Worm (Caenorhabditis elegans) whole organism, L4 larva: ENCODE data around the gene srw-84.

ENCODE experiments used
- F10B5.3 ChIP-seq: sonication (generic microtip); optimal IDR thresholded peaks from 2 replicates; lab custom pipeline; 2016; ENCODE audit warnings: mild to moderate bottlenecking, missing genetic modification characterization, missing compliant biosample characterization
- F26F4.8 ChIP-seq: fragments of 200-800 bp; sonication (Bioruptor generic); conservative IDR thresholded peaks from 2 replicates; pipeline ENCODE4 v1.3.6; 2022; ENCODE audit warnings: missing genetic modification characterization, missing compliant biosample characterization
- F49E8.2 ChIP-seq: sonication (generic microtip); optimal IDR thresholded peaks from 2 replicates; lab custom pipeline; 2016; ENCODE audit warnings: missing compliant biosample characterization, mild to moderate bottlenecking, missing genetic modification characterization, borderline replicate concordance
- T20F7.1 ChIP-seq: fragments of 200-800 bp; sonication (Bioruptor generic); optimal IDR thresholded peaks from 2 replicates; lab custom pipeline; 2018; ENCODE audit warnings: mild to moderate bottlenecking, missing genetic modification characterization, missing compliant biosample characterization
- Y105C5A.15 ChIP-seq: fragments of 200-800 bp; sonication (Bioruptor generic); IDR thresholded peaks from 2 replicates; pipeline ENCODE4 v1.3.6; 2022; ENCODE audit warnings: missing genetic modification characterization, missing compliant biosample characterization
- Y5F2A.4 ChIP-seq: fragments of 200-800 bp; sonication (Bioruptor generic); optimal IDR thresholded peaks from 2 replicates; lab custom pipeline; 2018; ENCODE audit warnings: mild to moderate bottlenecking, missing genetic modification characterization, missing compliant biosample characterization
- Y75B8A.6 ChIP-seq: fragments of 200-800 bp; sonication (Bioruptor generic); IDR thresholded peaks from 2 replicates; pipeline ENCODE4 v1.3.6; 2022; ENCODE audit warnings: missing genetic modification reagents, missing genetic modification characterization, missing compliant biosample characterization
- aha-1 ChIP-seq: fragments of 150-350 bp; peaks from one replicate; lab custom pipeline; 2014; ENCODE audit warnings: missing biosample characterization, missing genetic modification characterization
- ctbp-1 ChIP-seq: fragments of 200-800 bp; sonication (Bioruptor generic); IDR thresholded peaks from 2 replicates; pipeline ENCODE4 v1.3.6; 2022; ENCODE audit warnings: missing genetic modification reagents, missing genetic modification characterization, missing compliant biosample characterization
- daf-12 ChIP-seq: fragments of 150-350 bp; optimal IDR thresholded peaks from 2 replicates; lab custom pipeline; 2014; ENCODE audit warnings: missing biosample characterization, missing genetic modification reagents, missing genetic modification characterization
- daf-19 ChIP-seq: fragments of 200-800 bp; sonication (Bioruptor generic); conservative IDR thresholded peaks from 2 replicates; pipeline ENCODE4 v1.3.6; 2022; ENCODE audit warnings: missing genetic modification characterization, missing compliant biosample characterization
- daf-8 ChIP-seq: fragments of 200-800 bp; sonication (Bioruptor generic); IDR thresholded peaks from 2 replicates; pipeline ENCODE4 v1.3.6; 2022; ENCODE audit warnings: missing genetic modification characterization, missing compliant biosample characterization
- egl-43 ChIP-seq: fragments of 200-800 bp; sonication (Bioruptor generic); IDR thresholded peaks from 2 replicates; pipeline ENCODE4 v1.3.6; 2022; ENCODE audit warnings: missing genetic modification reagents, missing genetic modification characterization, missing compliant biosample characterization
- gei-8 ChIP-seq: fragments of 200-800 bp; sonication (Bioruptor generic); optimal IDR thresholded peaks from 2 replicates; lab custom pipeline; 2018; ENCODE audit warnings: mild to moderate bottlenecking, missing genetic modification characterization, missing compliant biosample characterization
- lim-7 ChIP-seq: fragments of 200-800 bp; sonication (Bioruptor generic); IDR thresholded peaks from 2 replicates; pipeline ENCODE4 v1.3.6; 2022; ENCODE audit warnings: missing genetic modification characterization, missing compliant biosample characterization
- lin-15B ChIP-seq: fragments of 150-350 bp; sonication (generic microtip); optimal IDR thresholded peaks from 3 replicates; lab custom pipeline; 2014; ENCODE audit warnings: missing biosample characterization, missing genetic modification characterization
- lin-29 ChIP-seq: fragments of 200-800 bp; sonication (Bioruptor generic); IDR thresholded peaks from 2 replicates; pipeline ENCODE4 v1.3.6; 2022; ENCODE audit warnings: missing genetic modification reagents, missing genetic modification characterization, missing compliant biosample characterization
- lin-38 ChIP-seq: fragments of 200-800 bp; sonication (Bioruptor generic); IDR thresholded peaks from 2 replicates; pipeline ENCODE4 v1.3.6; 2022; ENCODE audit warnings: missing genetic modification reagents, missing genetic modification characterization, missing compliant biosample characterization
- madf-5 ChIP-seq, 2 experiments: fragments of 200-800 bp; sonication (Bioruptor generic); IDR thresholded peaks; 2 replicates each; pipeline ENCODE4 v1.3.6; 2022; ENCODE audit warnings: missing compliant biosample characterization in 2 of 2, missing genetic modification characterization in 2 of 2
- mdl-1 ChIP-seq, 2 experiments: fragments of 150-350 bp in 1 of 2; sonication (generic microtip) in 1 of 2; optimal IDR thresholded peaks; 2 replicates each; lab custom pipeline; 2014 to 2017; ENCODE audit warnings: missing biosample characterization in 2 of 2, missing genetic modification characterization in 2 of 2
- mes-2 ChIP-seq: sonication (generic microtip); optimal IDR thresholded peaks from 2 replicates; lab custom pipeline; 2016; ENCODE audit warnings: missing genotype, mild to moderate bottlenecking, missing genetic modification characterization, missing compliant biosample characterization; ENCODE audit not compliant: poor library complexity, severe bottlenecking
- mxl-3 ChIP-seq: fragments of 200-800 bp; sonication (Bioruptor generic); optimal IDR thresholded peaks from 2 replicates; lab custom pipeline; 2018; ENCODE audit warnings: mild to moderate bottlenecking, missing genetic modification characterization, missing compliant biosample characterization
- nhr-10 ChIP-seq: fragments of 150-350 bp; optimal IDR thresholded peaks from 2 replicates; lab custom pipeline; 2014; ENCODE audit warnings: missing biosample characterization, missing genetic modification characterization
- nhr-237 ChIP-seq: sonication (generic microtip); optimal IDR thresholded peaks from 2 replicates; lab custom pipeline; 2017; ENCODE audit warnings: missing biosample characterization, missing genetic modification characterization
- nhr-42 ChIP-seq: fragments of 200-800 bp; sonication (Bioruptor generic); IDR thresholded peaks from 2 replicates; pipeline ENCODE4 v1.3.6; 2022; ENCODE audit warnings: missing genetic modification characterization, missing compliant biosample characterization
- php-3 ChIP-seq: fragments of 200-800 bp; sonication (Bioruptor generic); IDR thresholded peaks from 2 replicates; pipeline ENCODE4 v1.3.6; 2022; ENCODE audit warnings: missing genetic modification reagents, missing genetic modification characterization, missing compliant biosample characterization
- sdz-12 ChIP-seq: fragments of 200-800 bp; sonication (Bioruptor generic); optimal IDR thresholded peaks from 2 replicates; lab custom pipeline; 2018; ENCODE audit warnings: mild to moderate bottlenecking, missing genetic modification characterization, missing compliant biosample characterization
- set-16 ChIP-seq: fragments of 200-800 bp; sonication (Bioruptor generic); IDR thresholded peaks from 2 replicates; pipeline ENCODE4 v1.3.6; 2022; ENCODE audit warnings: missing genetic modification reagents, missing genetic modification characterization, missing compliant biosample characterization
- snpc-1.2 ChIP-seq: fragments of 200-800 bp; sonication (Bioruptor generic); IDR thresholded peaks from 2 replicates; pipeline ENCODE4 v1.3.6; 2022; ENCODE audit warnings: missing genetic modification reagents, missing genetic modification characterization, missing compliant biosample characterization
- tag-97 ChIP-seq: fragments of 200-800 bp; sonication (Bioruptor generic); IDR thresholded peaks from 2 replicates; pipeline ENCODE4 v1.3.6; 2022; ENCODE audit warnings: missing genetic modification characterization, missing compliant biosample characterization
- tra-1 ChIP-seq: fragments of 200-800 bp; sonication (Bioruptor generic); IDR thresholded peaks from 2 replicates; pipeline ENCODE4 v1.3.6; 2022; ENCODE audit warnings: missing genetic modification reagents, missing genetic modification characterization, missing compliant biosample characterization
- unc-39 ChIP-seq: sonication (generic microtip); optimal IDR thresholded peaks from 2 replicates; lab custom pipeline; 2017; ENCODE audit warnings: missing biosample characterization, missing genetic modification characterization
- unc-62 ChIP-seq, 3 experiments: fragments of 150-350 bp in 1 of 3; sonication (generic microtip); optimal IDR thresholded peaks in 2 of 3; peaks in 1 of 3; 1 replicate in 1 of 3; 2 replicates in 2 of 3; lab custom pipeline; 2014 to 2017; ENCODE audit warnings: missing biosample characterization in 3 of 3, missing genetic modification characterization in 3 of 3, missing genetic modification reagents in 3 of 3, missing genotype in 1 of 3
- zip-2 ChIP-seq: fragments of 150-350 bp; optimal IDR thresholded peaks from 2 replicates; lab custom pipeline; 2014; ENCODE audit warnings: missing biosample characterization, missing genetic modification characterization

srw-84 gene

ce11 chrV:19396576-19397313 lies 15.7 kb downstream of the srw-84 start:
- TF ChIP-seq unc-62 (GFP tag; optimal IDR thresholded peaks at IDR 0.05 in 1 of 2; lab: Kevin White, UChicago) (peak in 1 of 2 experiments; percentile 62), unc-62 (tag; optimal IDR thresholded peaks at IDR 0.05; lab: Kevin White, UChicago) (no peak), set-16 (GFP tag; lab: Robert Waterston, UW) (no peak), lin-29 (no peak), ctbp-1 (GFP tag; lab: Robert Waterston, UW) (no peak), lin-38 (GFP tag; lab: Robert Waterston, UW) (0 out of 2 replicates have a peak, but pooled peaks have one; percentile 34), Y75B8A.6 (GFP tag; lab: Robert Waterston, UW) (no peak), tag-97 (GFP tag; lab: Robert Waterston, UW) (no peak), tra-1 (GFP tag; lab: Robert Waterston, UW) (no peak), daf-19 (GFP tag; lab: Robert Waterston, UW) (no peak), T20F7.1 (GFP tag; lab: Kevin White, UChicago) (no peak), nhr-237 (tag; lab: Kevin White, UChicago) (no peak), daf-8 (GFP tag; lab: Robert Waterston, UW) (no peak), egl-43 (GFP tag; lab: Robert Waterston, UW) (no peak), unc-39 (no peak), lin-15B (tag; lab: Kevin White, UChicago) (no peak), F26F4.8 (no peak)

ce11 chrV:19398396-19398795 lies 17.3 kb downstream of the srw-84 start:
- no peak for TF ChIP-seq daf-12 (tag; lab: Kevin White, UChicago)

- no peak for TF ChIP-seq F26F4.8
- TF ChIP-seq gei-8 = no peak
- TF ChIP-seq lim-7 = no peak
- no peak for TF ChIP-seq F10B5.3 (tag; lab: Kevin White, UChicago)
- no peak for TF ChIP-seq Y105C5A.15 (GFP tag; lab: Robert Waterston, UW)
- no peak for TF ChIP-seq Y5F2A.4 (GFP tag; lab: Kevin White, UChicago)
- no peak for TF ChIP-seq sdz-12 (GFP tag; lab: Kevin White, UChicago)
- no peak for TF ChIP-seq mxl-3 (GFP tag; lab: Kevin White, UChicago)
- no peak for TF ChIP-seq snpc-1.2 (GFP tag; lab: Robert Waterston, UW)
- TF ChIP-seq madf-5 (GFP tag; IDR thresholded peaks at IDR 0.05; lab: Robert Waterston, UW) = no peak
- no peak for TF ChIP-seq F49E8.2 (tag; lab: Kevin White, UChicago)
- TF ChIP-seq mdl-1 (tag; optimal IDR thresholded peaks at IDR 0.05; lab: Kevin White, UChicago) = no peak
- TF ChIP-seq unc-62 (GFP tag; optimal IDR thresholded peaks at IDR 0.05 in 1 of 2; lab: Kevin White, UChicago) = no peak
- TF ChIP-seq unc-62 (tag; optimal IDR thresholded peaks at IDR 0.05; lab: Kevin White, UChicago) = no peak
- TF ChIP-seq nhr-42 (GFP tag; lab: Robert Waterston, UW) = no peak
- TF ChIP-seq mes-2 (tag; lab: Kevin White, UChicago) = no peak
- no peak for TF ChIP-seq lin-29
- no peak for TF ChIP-seq nhr-10
- TF ChIP-seq aha-1 (tag; lab: Kevin White, UChicago) = no peak
Observed at ce11 chrV:19398882-19399281, 17.8 kb downstream of the srw-84 start, which contains the start of gene C25F9.13. TSS of gene C25F9.13 (minus strand) at chrV:19398982.

DNA sequence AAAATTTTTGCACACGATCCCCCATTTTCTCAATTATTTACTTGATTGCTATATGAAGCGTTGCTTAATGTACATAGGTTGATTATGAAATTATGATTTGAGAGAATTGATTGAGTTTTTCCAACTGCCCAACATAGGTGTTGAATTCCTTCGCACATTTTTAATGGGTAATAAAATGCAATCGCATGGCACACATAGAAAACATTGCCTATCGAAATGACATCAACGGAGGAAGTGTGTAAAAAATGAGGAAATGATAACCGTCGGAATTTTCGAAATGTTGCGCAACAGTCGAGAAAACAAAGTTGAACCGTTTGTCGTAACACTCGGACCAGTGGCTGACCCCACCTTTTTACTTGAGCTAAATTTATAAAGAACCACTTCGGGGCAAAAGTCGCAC lies 18.2 kb downstream of the srw-84 start:
- peak; percentile 3 for TF ChIP-seq zip-2
- peak; percentile 92 for TF ChIP-seq php-3 (GFP tag; lab: Robert Waterston, UW)
